Worm (Caenorhabditis elegans) whole organism, mixed stage, embryonic: ENCODE data around the gene lys-1.

Experiments used
- M03D4.4 ChIP-seq: sonication (generic microtip); optimal IDR thresholded peaks from 2 replicates; lab custom pipeline; 2017; ENCODE audit warnings: mild to moderate bottlenecking, missing genetic modification characterization, missing compliant biosample characterization
- blmp-1 ChIP-seq: fragments of 150-350 bp; optimal IDR thresholded peaks from 2 replicates; lab custom pipeline; 2014; ENCODE audit warnings: missing biosample characterization, missing genetic modification characterization
- ceh-43 ChIP-seq: fragments of 200-800 bp; sonication (Bioruptor generic); optimal IDR thresholded peaks from 2 replicates; lab custom pipeline; 2018; ENCODE audit warnings: mild to moderate bottlenecking, missing genetic modification characterization, moderate library complexity, missing compliant biosample characterization
- ceh-83 ChIP-seq: fragments of 200-800 bp; sonication (Bioruptor generic); optimal IDR thresholded peaks from 2 replicates; lab custom pipeline; 2018; ENCODE audit warnings: mild to moderate bottlenecking, missing genetic modification characterization, missing compliant biosample characterization
- cnd-1 ChIP-seq: fragments of 200-800 bp; sonication (Bioruptor generic); optimal IDR thresholded peaks from 2 replicates; lab custom pipeline; 2018; ENCODE audit warnings: mild to moderate bottlenecking, missing genetic modification characterization, missing compliant biosample characterization
- drap-1 ChIP-seq: fragments of 200-800 bp; sonication (Bioruptor generic); optimal IDR thresholded peaks from 3 replicates; lab custom pipeline; 2018; ENCODE audit warnings: mild to moderate bottlenecking, missing genetic modification characterization, missing compliant biosample characterization
- elt-1 ChIP-seq: sonication (generic microtip); optimal IDR thresholded peaks from 2 replicates; lab custom pipeline; 2017; ENCODE audit warnings: missing genetic modification characterization, mild to moderate bottlenecking, missing compliant biosample characterization, antibody characterized with exemption, moderate library complexity, borderline replicate concordance; ENCODE audit not compliant: insufficient read depth
- elt-3 ChIP-seq: fragments of 150-350 bp; optimal IDR thresholded peaks from 2 replicates; lab custom pipeline; 2014; ENCODE audit warnings: missing biosample characterization, missing genetic modification characterization
- flh-1 ChIP-seq: fragments of 200-800 bp; sonication (Bioruptor generic); optimal IDR thresholded peaks from 2 replicates; lab custom pipeline; 2018; ENCODE audit warnings: mild to moderate bottlenecking, missing genetic modification characterization, moderate library complexity, missing compliant biosample characterization
- ham-2 ChIP-seq: fragments of 200-800 bp; sonication (Bioruptor generic); optimal IDR thresholded peaks from 2 replicates; lab custom pipeline; 2018; ENCODE audit warnings: mild to moderate bottlenecking, missing genetic modification characterization, missing compliant biosample characterization
- lin-13 ChIP-seq: fragments of 150-350 bp; optimal IDR thresholded peaks from 2 replicates; lab custom pipeline; 2014; ENCODE audit warnings: missing biosample characterization, missing genetic modification characterization
- lin-32 ChIP-seq: fragments of 200-800 bp; sonication (Bioruptor generic); optimal IDR thresholded peaks from 2 replicates; lab custom pipeline; 2018; ENCODE audit warnings: mild to moderate bottlenecking, missing genetic modification characterization, missing compliant biosample characterization
- lsy-2 ChIP-seq: fragments of 150-350 bp; optimal IDR thresholded peaks from 2 replicates; lab custom pipeline; 2014; ENCODE audit warnings: missing biosample characterization, missing genetic modification characterization
- mab-5 ChIP-seq: fragments of 150-350 bp; optimal IDR thresholded peaks from 2 replicates; lab custom pipeline; 2014; ENCODE audit warnings: missing biosample characterization, missing genetic modification characterization
- mep-1 ChIP-seq: fragments of 150-350 bp; optimal IDR thresholded peaks from 2 replicates; lab custom pipeline; 2017; ENCODE audit warnings: missing biosample characterization, missing genetic modification reagents, missing genetic modification characterization, inconsistent platforms
- mls-2 ChIP-seq: sonication (generic microtip); optimal IDR thresholded peaks from 2 replicates; lab custom pipeline; 2016; ENCODE audit warnings: mild to moderate bottlenecking, missing genetic modification characterization, moderate library complexity, missing compliant biosample characterization
- nhr-12 ChIP-seq: fragments of 150-350 bp; optimal IDR thresholded peaks from 2 replicates; lab custom pipeline; 2014; ENCODE audit warnings: missing biosample characterization, missing genetic modification characterization
- nhr-2 ChIP-seq: fragments of 150-350 bp; optimal IDR thresholded peaks from 2 replicates; lab custom pipeline; 2014; ENCODE audit warnings: missing biosample characterization, missing genetic modification characterization
- nhr-237 ChIP-seq: fragments of 150-350 bp; optimal IDR thresholded peaks from 2 replicates; lab custom pipeline; 2014; ENCODE audit warnings: missing biosample characterization, missing genetic modification characterization
- nhr-28 ChIP-seq: fragments of 150-350 bp; optimal IDR thresholded peaks from 2 replicates; lab custom pipeline; 2014; ENCODE audit warnings: missing biosample characterization, missing genetic modification characterization
- nhr-76 ChIP-seq: sonication (generic microtip); optimal IDR thresholded peaks from 2 replicates; lab custom pipeline; 2017; ENCODE audit warnings: missing biosample characterization, missing genetic modification characterization
- pha-4 ChIP-seq: fragments of 150-350 bp; optimal IDR thresholded peaks from 2 replicates; lab custom pipeline; 2018; ENCODE audit warnings: missing biosample characterization, missing genetic modification reagents, missing genetic modification characterization
- sem-2 ChIP-seq: fragments of 200-800 bp; sonication (Bioruptor generic); optimal IDR thresholded peaks from 2 replicates; lab custom pipeline; 2018; ENCODE audit warnings: mild to moderate bottlenecking, missing genetic modification characterization, missing compliant biosample characterization
- snpc-4 ChIP-seq: fragments of 150-350 bp; optimal IDR thresholded peaks from 2 replicates; lab custom pipeline; 2014; ENCODE audit warnings: missing biosample characterization, missing genetic modification characterization
- sptf-1 ChIP-seq: sonication (generic microtip); optimal IDR thresholded peaks from 2 replicates; lab custom pipeline; 2017; ENCODE audit warnings: mild to moderate bottlenecking, missing genetic modification characterization, moderate library complexity, missing compliant biosample characterization
- tbx-8 ChIP-seq: fragments of 200-800 bp; sonication (Bioruptor generic); optimal IDR thresholded peaks from 2 replicates; lab custom pipeline; 2018; ENCODE audit warnings: mild to moderate bottlenecking, missing genetic modification characterization, moderate library complexity, missing compliant biosample characterization
- unc-62 ChIP-seq: fragments of 150-350 bp; optimal IDR thresholded peaks from 2 replicates; lab custom pipeline; 2014; ENCODE audit warnings: missing biosample characterization, missing genetic modification reagents, missing genetic modification characterization
- zip-8 ChIP-seq: fragments of 150-350 bp; optimal IDR thresholded peaks from 2 replicates; lab custom pipeline; 2014; ENCODE audit warnings: missing biosample characterization, missing genetic modification characterization
- ztf-11 ChIP-seq: fragments of 150-350 bp; optimal IDR thresholded peaks from 2 replicates; lab custom pipeline; 2014; ENCODE audit warnings: missing biosample characterization, missing genetic modification characterization

The lys-1 gene

DNA sequence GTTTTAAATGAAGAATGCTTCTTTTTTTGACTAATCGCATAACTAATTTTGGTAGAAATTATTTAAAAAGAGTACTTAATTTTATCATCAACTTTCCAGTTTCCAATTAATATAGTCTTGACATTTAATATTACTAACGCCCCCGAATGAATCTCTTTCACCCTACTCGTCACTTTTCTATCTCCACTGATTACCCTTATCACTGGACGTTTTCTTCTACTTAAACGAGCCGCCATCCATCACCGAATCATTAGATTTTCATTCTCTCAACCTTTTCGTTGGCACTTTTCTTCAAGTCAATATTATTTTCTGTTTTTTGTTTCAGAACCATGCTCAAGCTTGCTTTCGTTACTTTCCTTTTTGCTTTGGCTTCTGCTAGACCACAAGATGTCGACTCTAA is at the start of gene lys-1:
Gene lys-1 (plus strand): TSS at position 326 of the 400 bp plus-strand sequence.
- TF ChIP-seq lin-32 (GFP tag; lab: Kevin White, UChicago) (no peak), blmp-1 (tag; lab: Kevin White, UChicago) (no peak), flh-1 (no peak), unc-62 (GFP tag; lab: Kevin White, UChicago) (no peak), mls-2 (no peak), mep-1 (tag; lab: Kevin White, UChicago) (no peak), nhr-12 (tag; lab: Kevin White, UChicago) (no peak), cnd-1 (no peak), nhr-237 (no peak), tbx-8 (GFP tag; lab: Kevin White, UChicago) (no peak), zip-8 (no peak), M03D4.4 (tag; lab: Kevin White, UChicago) (no peak)
- TF ChIP-seq, all 35 proteins: peak for 0

DNA sequence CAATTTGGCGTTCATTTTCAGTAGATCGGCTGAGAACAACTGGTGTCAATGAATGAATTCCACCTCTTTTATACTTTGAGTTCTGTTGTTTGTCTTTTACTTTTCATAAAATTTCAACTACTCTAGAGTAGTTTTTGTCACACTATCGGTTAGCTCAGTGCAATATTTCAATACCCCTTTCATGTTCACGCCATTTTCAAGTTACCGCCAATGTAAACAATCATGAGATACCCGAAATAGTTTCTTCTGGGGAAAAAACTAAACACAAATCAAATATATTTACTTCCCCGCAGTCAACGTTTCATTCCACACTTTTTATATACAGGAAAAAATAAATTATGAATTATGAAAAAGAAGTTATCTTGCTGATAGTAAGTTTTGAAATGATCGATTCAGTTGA is 49.3 kb upstream of the lys-1 start, which contains the start of gene fipr-4:
Gene fipr-4 (minus strand): TSS at position 101 of the 400 bp plus-strand sequence.
- no peak for TF ChIP-seq nhr-237
- no peak for TF ChIP-seq mls-2
- TF ChIP-seq cnd-1 = no peak
- TF ChIP-seq nhr-76 (tag; lab: Kevin White, UChicago) = no peak
- TF ChIP-seq tbx-8 (GFP tag; lab: Kevin White, UChicago) = no peak
- TF ChIP-seq lin-13 (tag; lab: Kevin White, UChicago) = no peak
- TF ChIP-seq sptf-1 (tag; lab: Kevin White, UChicago) = no peak
- no peak for TF ChIP-seq ceh-83 (GFP tag; lab: Kevin White, UChicago)
- no peak for TF ChIP-seq ham-2 (GFP tag; lab: Kevin White, UChicago)
- no peak for TF ChIP-seq ceh-43 (GFP tag; lab: Kevin White, UChicago)
- TF ChIP-seq mab-5 (tag; lab: Kevin White, UChicago) = no peak
- no peak for TF ChIP-seq nhr-12 (tag; lab: Kevin White, UChicago)
- no peak for TF ChIP-seq zip-8
- TF ChIP-seq nhr-2 (tag; lab: Kevin White, UChicago) = no peak
- TF ChIP-seq blmp-1 (tag; lab: Kevin White, UChicago) = no peak
- no peak for TF ChIP-seq elt-1
- TF ChIP-seq pha-4 = no peak

DNA sequence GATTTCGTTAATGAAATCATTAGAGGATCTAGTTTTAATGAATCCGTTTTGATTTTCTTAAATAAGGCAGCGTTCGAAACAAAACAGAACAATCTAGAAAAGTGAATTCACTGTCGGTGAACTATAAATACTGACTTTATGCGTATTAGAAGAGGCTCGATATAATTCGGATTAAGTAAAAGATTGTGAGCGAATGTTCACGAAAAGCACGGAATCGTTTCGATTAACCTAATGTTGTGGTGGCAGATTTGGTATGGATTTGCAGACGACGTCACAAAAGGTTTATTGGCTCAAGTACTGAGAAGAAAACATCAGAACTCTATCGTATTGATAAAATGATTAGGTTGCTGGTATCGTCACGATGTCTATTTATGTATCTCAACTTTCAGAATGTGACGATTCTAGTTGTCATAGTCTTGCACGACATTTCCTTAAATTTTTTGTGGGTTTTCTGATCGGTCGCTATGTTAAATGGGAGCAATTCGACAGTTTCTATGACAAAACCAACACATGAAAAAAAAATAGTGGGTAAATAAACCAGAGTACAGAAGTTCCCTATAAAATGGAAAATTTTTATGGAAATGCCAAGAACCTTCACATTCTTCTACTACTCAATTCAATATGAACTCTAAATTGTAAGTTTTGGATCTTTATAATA is 48.4 kb upstream of the lys-1 start, which contains the start of the genes pyt-1 and fipr-7:
Gene pyt-1 (minus strand): TSS at position 101 of the 658 bp plus-strand sequence.
Gene fipr-7 (plus strand): TSS at position 608 of the 658 bp plus-strand sequence.
- no peak for TF ChIP-seq elt-3 (tag; lab: Kevin White, UChicago)
- TF ChIP-seq M03D4.4 (tag; lab: Kevin White, UChicago) = no peak
- no peak for TF ChIP-seq snpc-4
- no peak for TF ChIP-seq sptf-1 (tag; lab: Kevin White, UChicago)
- no peak for TF ChIP-seq pha-4
- no peak for TF ChIP-seq lin-13 (tag; lab: Kevin White, UChicago)
- no peak for TF ChIP-seq nhr-2 (tag; lab: Kevin White, UChicago)
- no peak for TF ChIP-seq blmp-1 (tag; lab: Kevin White, UChicago)
- no peak for TF ChIP-seq drap-1 (GFP tag; lab: Kevin White, UChicago)
- TF ChIP-seq zip-8 = no peak
- TF ChIP-seq nhr-76 (tag; lab: Kevin White, UChicago) = no peak
- TF ChIP-seq unc-62 (GFP tag; lab: Kevin White, UChicago) = no peak
- no peak for TF ChIP-seq tbx-8 (GFP tag; lab: Kevin White, UChicago)
- no peak for TF ChIP-seq elt-1
- no peak for TF ChIP-seq nhr-237
- no peak for TF ChIP-seq ztf-11

DNA sequence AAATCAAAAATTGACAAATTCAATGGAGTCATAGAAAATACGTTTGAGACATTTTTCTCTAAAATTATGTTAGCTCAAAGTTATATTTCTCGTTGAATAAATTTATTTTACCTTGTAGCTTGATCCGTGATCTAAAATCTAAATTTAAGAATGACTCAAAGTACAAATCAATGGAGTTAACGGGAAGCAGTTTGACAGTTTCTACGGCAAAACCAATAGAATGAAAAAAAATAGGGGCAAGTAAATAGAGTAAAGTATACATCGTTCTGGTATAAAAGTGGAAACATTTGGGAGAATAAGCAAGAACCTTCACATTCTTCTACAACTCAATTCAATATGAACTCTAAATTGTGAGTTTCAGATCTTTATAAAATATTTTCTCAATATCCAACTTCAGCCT is 46.8 kb upstream of the lys-1 start, which contains the start of gene fipr-6:
Gene fipr-6 (plus strand): TSS at position 301 of the 400 bp plus-strand sequence.
- TF ChIP-seq mep-1 (tag; lab: Kevin White, UChicago) (no peak), nhr-2 (tag; lab: Kevin White, UChicago) (no peak), elt-1 (no peak), ceh-83 (GFP tag; lab: Kevin White, UChicago) (no peak)

DNA sequence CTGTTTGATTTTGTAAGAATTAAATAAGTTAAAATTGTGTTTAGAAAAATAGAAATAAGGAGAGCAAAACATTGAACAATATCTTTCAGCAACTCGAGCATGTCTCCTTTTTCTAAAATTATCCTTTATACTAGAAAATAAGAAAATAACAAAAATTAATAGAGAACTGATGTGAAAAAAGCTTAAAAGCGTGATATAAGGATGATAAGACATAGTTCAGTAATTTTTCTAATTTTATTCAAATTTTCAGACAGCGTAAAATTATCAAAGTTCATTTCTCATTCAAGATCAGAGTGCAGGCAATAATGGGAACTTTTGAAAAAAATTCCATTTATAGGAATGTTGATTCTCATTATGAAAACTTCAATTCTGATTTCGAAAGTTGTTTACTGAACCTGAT is 44.4 kb upstream of the lys-1 start, which contains the start of gene str-182:
Gene str-182 (minus strand): TSS at position 101 of the 400 bp plus-strand sequence.
- no peak for TF ChIP-seq lsy-2 (tag; lab: Kevin White, UChicago)
- no peak for TF ChIP-seq nhr-28 (tag; lab: Kevin White, UChicago)
- no peak for TF ChIP-seq sem-2 (GFP tag; lab: Kevin White, UChicago)
- no peak for TF ChIP-seq pha-4
- no peak for TF ChIP-seq nhr-2 (tag; lab: Kevin White, UChicago)
- TF ChIP-seq, all 35 proteins: peak for 0
